Worm (Caenorhabditis elegans) whole organism, L3 larva: ENCODE results near the gene hsd-2.

Source experiments
- R02D3.7 ChIP-seq: fragments of 150-350 bp; optimal IDR thresholded peaks from 2 replicates; lab custom pipeline; 2014; ENCODE audit warnings: missing biosample characterization, missing genetic modification characterization
- ZK546.5 ChIP-seq: sonication (generic microtip); optimal IDR thresholded peaks from 2 replicates; lab custom pipeline; 2017; ENCODE audit warnings: missing biosample characterization, missing genetic modification characterization
- ama-1 ChIP-seq: fragments of 150-350 bp; optimal IDR thresholded peaks from 2 replicates; lab custom pipeline; 2018
- ceh-16 ChIP-seq: sonication (generic microtip); optimal IDR thresholded peaks from 2 replicates; lab custom pipeline; 2017; ENCODE audit warnings: missing biosample characterization, missing genetic modification characterization
- ceh-28 ChIP-seq: fragments of 150-350 bp; optimal IDR thresholded peaks from 2 replicates; lab custom pipeline; 2014; ENCODE audit warnings: missing biosample characterization, missing genetic modification reagents, missing genetic modification characterization
- ceh-82 ChIP-seq: fragments of 150-350 bp; optimal IDR thresholded peaks from 2 replicates; lab custom pipeline; 2014; ENCODE audit warnings: missing biosample characterization, missing genetic modification characterization
- egl-5 ChIP-seq: fragments of 150-350 bp; optimal IDR thresholded peaks from 2 replicates; lab custom pipeline; 2017; ENCODE audit warnings: missing biosample characterization, missing genetic modification reagents, missing genetic modification characterization, inconsistent platforms
- elt-1 ChIP-seq: fragments of 150-350 bp; optimal IDR thresholded peaks from 2 replicates; lab custom pipeline; 2014; ENCODE audit warnings: missing biosample characterization, missing genetic modification characterization
- elt-2 ChIP-seq: sonication (generic microtip); optimal IDR thresholded peaks from 2 replicates; lab custom pipeline; 2016; ENCODE audit warnings: missing genetic modification reagents, mild to moderate bottlenecking, missing genetic modification characterization, missing compliant biosample characterization
- elt-3 ChIP-seq, 3 experiments: fragments of 150-350 bp in 1 of 3; sonication (generic microtip) in 2 of 3; optimal IDR thresholded peaks; 2 replicates in 2 of 3; 4 replicates in 1 of 3; lab custom pipeline; 2014 to 2017; ENCODE audit warnings: missing biosample characterization in 3 of 3, missing genetic modification characterization in 3 of 3
- eor-1 ChIP-seq, 2 experiments: fragments of 150-350 bp; optimal IDR thresholded peaks; 2 replicates each; lab custom pipeline; 2014 to 2018; ENCODE audit warnings: missing biosample characterization in 2 of 2, missing genetic modification characterization in 2 of 2
- hmg-11 ChIP-seq: sonication (generic microtip); optimal IDR thresholded peaks from 2 replicates; lab custom pipeline; 2016; ENCODE audit warnings: missing genetic modification characterization, missing compliant biosample characterization
- jun-1 ChIP-seq: fragments of 150-350 bp; optimal IDR thresholded peaks from 2 replicates; lab custom pipeline; 2014; ENCODE audit warnings: missing biosample characterization, missing genetic modification reagents, missing genetic modification characterization
- lin-15B ChIP-seq: fragments of 150-350 bp; optimal IDR thresholded peaks from 2 replicates; lab custom pipeline; 2014; ENCODE audit warnings: missing biosample characterization, missing genetic modification characterization
- lin-39 ChIP-seq: fragments of 150-350 bp; optimal IDR thresholded peaks from 2 replicates; lab custom pipeline; 2018; ENCODE audit warnings: missing biosample characterization, missing genetic modification reagents, missing genetic modification characterization
- lsy-12 ChIP-seq: sonication (generic microtip); optimal IDR thresholded peaks from 2 replicates; lab custom pipeline; 2016; ENCODE audit warnings: mild to moderate bottlenecking, missing genetic modification characterization, missing compliant biosample characterization
- mml-1 ChIP-seq: fragments of 150-350 bp; sonication (generic microtip); optimal IDR thresholded peaks from 3 replicates; lab custom pipeline; 2014; ENCODE audit warnings: missing biosample characterization, missing genetic modification characterization
- nfya-1 ChIP-seq: sonication (generic microtip); optimal IDR thresholded peaks from 2 replicates; lab custom pipeline; 2017; ENCODE audit warnings: missing genetic modification characterization, mild to moderate bottlenecking, missing compliant biosample characterization, antibody characterized with exemption, moderate library complexity; ENCODE audit not compliant: insufficient read depth
- nhr-11 ChIP-seq: fragments of 150-350 bp; optimal IDR thresholded peaks from 2 replicates; lab custom pipeline; 2014; ENCODE audit warnings: missing biosample characterization, missing genetic modification characterization
- nhr-12 ChIP-seq: fragments of 150-350 bp; optimal IDR thresholded peaks from 2 replicates; lab custom pipeline; 2014; ENCODE audit warnings: missing biosample characterization, missing genetic modification characterization
- nhr-23 ChIP-seq: fragments of 150-350 bp; optimal IDR thresholded peaks from 2 replicates; lab custom pipeline; 2014; ENCODE audit warnings: missing biosample characterization, missing genetic modification reagents, missing genetic modification characterization
- nhr-25 ChIP-seq: sonication (generic microtip); optimal IDR thresholded peaks from 2 replicates; lab custom pipeline; 2017; ENCODE audit warnings: missing biosample characterization, missing genetic modification characterization
- nhr-43 ChIP-seq: sonication (generic microtip); optimal IDR thresholded peaks from 2 replicates; lab custom pipeline; 2016; ENCODE audit warnings: mild to moderate bottlenecking, missing genetic modification characterization, missing compliant biosample characterization; ENCODE audit not compliant: poor library complexity, severe bottlenecking
- nhr-76 ChIP-seq: fragments of 150-350 bp; sonication (generic microtip); optimal IDR thresholded peaks from 5 replicates; lab custom pipeline; 2014; ENCODE audit warnings: missing biosample characterization, missing genetic modification characterization
- pha-4 ChIP-seq: fragments of 150-350 bp; optimal IDR thresholded peaks from 2 replicates; lab custom pipeline; 2014; ENCODE audit warnings: missing biosample characterization, missing genetic modification reagents, missing genetic modification characterization
- pqm-1 ChIP-seq: fragments of 150-350 bp; optimal IDR thresholded peaks from 2 replicates; lab custom pipeline; 2017; ENCODE audit warnings: missing biosample characterization, missing genetic modification characterization, inconsistent platforms
- skn-1 ChIP-seq: fragments of 150-350 bp; optimal IDR thresholded peaks from 2 replicates; lab custom pipeline; 2014; ENCODE audit warnings: missing biosample characterization, missing genetic modification characterization
- snpc-4 ChIP-seq: fragments of 150-350 bp; optimal IDR thresholded peaks from 2 replicates; lab custom pipeline; 2014; ENCODE audit warnings: missing biosample characterization, missing genetic modification characterization
- tbx-2 ChIP-seq: sonication (generic microtip); optimal IDR thresholded peaks from 2 replicates; lab custom pipeline; 2016; ENCODE audit warnings: mild to moderate bottlenecking, missing genetic modification characterization, missing compliant biosample characterization
- unc-39 ChIP-seq: sonication (generic microtip); optimal IDR thresholded peaks from 4 replicates; lab custom pipeline; 2017; ENCODE audit warnings: missing biosample characterization, missing genetic modification characterization
- ztf-11 ChIP-seq: fragments of 150-350 bp; optimal IDR thresholded peaks from 2 replicates; lab custom pipeline; 2014; ENCODE audit warnings: missing biosample characterization, missing genetic modification characterization
- ztf-4 ChIP-seq: fragments of 150-350 bp; optimal IDR thresholded peaks from 2 replicates; lab custom pipeline; 2014; ENCODE audit warnings: missing biosample characterization, missing genetic modification characterization

The hsd-2 gene

DNA sequence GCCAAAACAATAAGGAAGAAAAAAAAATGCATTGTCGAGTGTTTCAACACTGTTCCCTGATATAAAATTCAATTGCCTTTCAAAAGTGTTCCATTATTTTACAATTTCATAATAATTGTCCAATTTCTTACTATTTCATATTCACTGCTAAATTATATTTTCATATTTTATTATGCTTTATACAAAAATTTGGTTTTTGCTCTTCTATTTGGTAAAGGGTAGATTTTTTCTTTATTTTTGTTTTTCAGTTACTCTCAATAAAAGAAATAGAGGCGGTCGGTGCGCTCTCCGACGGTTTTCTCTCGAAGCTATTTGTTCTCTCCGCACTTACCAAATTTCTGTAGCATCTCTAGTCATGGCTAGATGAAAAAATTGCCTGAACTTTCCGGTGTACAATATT, 12.6 kb downstream of the hsd-2 start, which contains the start of gene sek-3:
TSS of gene sek-3 (plus strand) at position 301 of the 400 bp plus-strand sequence.
- TF ChIP-seq nfya-1 (tag; lab: Kevin White, UChicago) (no peak), egl-5 (no peak), ceh-82 (no peak), mml-1 (tag; lab: Kevin White, UChicago) (no peak), lsy-12 (no peak)
- TF ChIP-seq, all 47 proteins: peak for 0

ce11 chrX:5018062-5018653, 13.1 kb downstream of the hsd-2 start:
- TF ChIP-seq ceh-16 (tag; lab: Kevin White, UChicago) (no peak), lin-39 (tag; lab: Kevin White, UChicago) (peak; percentile 31), nhr-23 (tag; lab: Kevin White, UChicago) (peak; percentile 47), snpc-4 (tag; lab: Kevin White, UChicago) (peak; percentile 11), nfya-1 (tag; lab: Kevin White, UChicago) (peak; percentile 19), unc-39 (tag; lab: Kevin White, UChicago) (no peak), nhr-76 (no peak), ztf-11 (tag; lab: Kevin White, UChicago) (no peak), nhr-12 (tag; lab: Kevin White, UChicago) (no peak), ceh-28 (tag; lab: Kevin White, UChicago) (peak; percentile 58), nhr-43 (tag; lab: Kevin White, UChicago) (no peak), nhr-25 (tag; lab: Kevin White, UChicago) (peak; percentile 43), ama-1 (no peak), ztf-4 (no peak), pqm-1 (peak; percentile 27), R02D3.7 (tag; lab: Kevin White, UChicago) (no peak), pha-4 (tag; lab: Kevin White, UChicago) (peak; percentile 58), skn-1 (tag; lab: Kevin White, UChicago) (no peak), nhr-11 (tag; lab: Kevin White, UChicago) (no peak), hmg-11 (tag; lab: Kevin White, UChicago) (no peak), elt-2 (tag; lab: Kevin White, UChicago) (peak; percentile 56)
- TF ChIP-seq, all 47 proteins: peak for 9

- no peak for TF ChIP-seq pha-4 (tag; lab: Kevin White, UChicago)
- peak; percentile 38 for TF ChIP-seq pqm-1
Observed at ce11 chrX:5020996-5021395, 16.0 kb downstream of the hsd-2 start, which contains the start of gene ZC449.2. Gene ZC449.2, plus strand, starts transcription at chrX:5021285.

- TF ChIP-seq lin-39 (tag; lab: Kevin White, UChicago) (peak; percentile 31), nhr-25 (tag; lab: Kevin White, UChicago) (peak; percentile 33), nhr-43 (tag; lab: Kevin White, UChicago) (peak; percentile 78), elt-1 (tag; lab: Kevin White, UChicago) (no peak), ztf-4 (no peak), nfya-1 (tag; lab: Kevin White, UChicago) (peak; percentile 17), hmg-11 (tag; lab: Kevin White, UChicago) (peak; percentile 69), pqm-1 (peak; percentile 12), jun-1 (tag; lab: Kevin White, UChicago) (peak; percentile 17), egl-5 (no peak), elt-2 (tag; lab: Kevin White, UChicago) (peak; percentile 48), lsy-12 (peak; percentile 59), R02D3.7 (tag; lab: Kevin White, UChicago) (peak; percentile 1), nhr-76 (no peak)
Observed at ce11 chrX:5022682-5023081, 17.6 kb downstream of the hsd-2 start.

- TF ChIP-seq elt-3 (tag; optimal IDR thresholded peaks at IDR 0.05; lab: Kevin White, UChicago) (no peak), lin-15B (tag; lab: Kevin White, UChicago) (no peak)
Observed at ce11 chrX:5024300-5024699, 19.3 kb downstream of the hsd-2 start, which contains the start of gene ZC449.1. Gene ZC449.1, plus strand, starts transcription at chrX:5024420.

DNA sequence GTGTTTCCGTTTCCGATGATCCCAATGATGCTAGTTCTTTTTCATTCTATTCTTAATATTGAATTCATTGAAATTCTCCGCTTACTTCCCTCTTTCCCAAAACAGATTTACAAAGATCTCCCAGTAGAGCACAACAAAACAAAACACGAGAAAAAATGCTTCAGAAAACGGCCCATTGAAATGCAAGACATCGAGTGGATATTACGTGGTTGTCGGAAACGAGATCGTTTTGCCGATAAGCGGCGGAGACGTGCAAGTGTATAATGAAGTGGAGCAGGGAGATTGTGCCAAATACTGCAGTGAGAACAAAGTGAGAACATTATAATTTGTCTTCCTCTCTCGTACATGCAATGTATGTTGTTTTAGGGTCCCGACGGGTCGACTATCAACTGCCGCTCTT, 21.4 kb downstream of the hsd-2 start:
- TF ChIP-seq tbx-2 (tag; lab: Kevin White, UChicago) (no peak), eor-1 (tag; optimal IDR thresholded peaks at IDR 0.05; lab: Kevin White, UChicago) (no peak), egl-5 (no peak), pha-4 (tag; lab: Kevin White, UChicago) (no peak), ZK546.5 (tag; lab: Kevin White, UChicago) (no peak), lin-39 (tag; lab: Kevin White, UChicago) (peak; percentile 62), elt-1 (tag; lab: Kevin White, UChicago) (peak; percentile 74)
- TF ChIP-seq, all 47 proteins: peak for 2
